Worm (Caenorhabditis elegans): ENCODE measurements around the gene W03C9.5.

The W03C9.5 gene

ce11 chrII:12006575-12007098 lies 39.3 kb upstream of the W03C9.5 start, which contains the start of gene mcm-2 (continued):
- TF ChIP-seq ets-5 (GFP tag; IDR thresholded peaks at IDR 0.05), result no peak
- TF ChIP-seq snu-23 (GFP tag; optimal IDR thresholded peaks at IDR 0.05), result peak; percentile 68
- no peak for TF ChIP-seq zag-1 (tag; optimal IDR thresholded peaks at IDR 0.05)
- no peak for TF ChIP-seq C04F5.9 (tag; optimal IDR thresholded peaks at IDR 0.05)

- TF ChIP-seq pqm-1 (tag; optimal IDR thresholded peaks at IDR 0.05) (no peak), ceh-8 (GFP tag; optimal IDR thresholded peaks at IDR 0.05) (no peak), aly-2 (tag; optimal IDR thresholded peaks at IDR 0.05) (no peak), ama-1 (optimal IDR thresholded peaks at IDR 0.05) (no peak), nhr-12 (tag; optimal IDR thresholded peaks at IDR 0.05) (no peak), alr-1 (tag; optimal IDR thresholded peaks at IDR 0.05; ENCODE audit: borderline replicate concordance) (no peak), nhr-77 (tag; optimal IDR thresholded peaks at IDR 0.05) (no peak), Y116A8C.19 (tag; optimal IDR thresholded peaks at IDR 0.05; ENCODE audit: borderline replicate concordance) (no peak), fkh-4 (tag; optimal IDR thresholded peaks at IDR 0.05; ENCODE audit: borderline replicate concordance) (no peak), grh-1 (GFP tag; IDR thresholded peaks at IDR 0.05) (no peak), unc-30 (tag; optimal IDR thresholded peaks at IDR 0.05) (no peak), nhr-19 (GFP tag; conservative IDR thresholded peaks at IDR 0.05) (no peak), jun-1 (tag; optimal IDR thresholded peaks at IDR 0.05) (no peak), sox-4 (tag; optimal IDR thresholded peaks at IDR 0.05) (no peak), nhr-11 (tag; optimal IDR thresholded peaks at IDR 0.05) (no peak), nhr-84 (tag; optimal IDR thresholded peaks at IDR 0.05) (no peak), elt-3 (tag; optimal IDR thresholded peaks at IDR 0.05) (no peak), mdl-1 (tag; optimal IDR thresholded peaks at IDR 0.05) (no peak)
These were observed 38.6 kb upstream of the W03C9.5 start for ce11 chrII:12005981-12006380.

DNA sequence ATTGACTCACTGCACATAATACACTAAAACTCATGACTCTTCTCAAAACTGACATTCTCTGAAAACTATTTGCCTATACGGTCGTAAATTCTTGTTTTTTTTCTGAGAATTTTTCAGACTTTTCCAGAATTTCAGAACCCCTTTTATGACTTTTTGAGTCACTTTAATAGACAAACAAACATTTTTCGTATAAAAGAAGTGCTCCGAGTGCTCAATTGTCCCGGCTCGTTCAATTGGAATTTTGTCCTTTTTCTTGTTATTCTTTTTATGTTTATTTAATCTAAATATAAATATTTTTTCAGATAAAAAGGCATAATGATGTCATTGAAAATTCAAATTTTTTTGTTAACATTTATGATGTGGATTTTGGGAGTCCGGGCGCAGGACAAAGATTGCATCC lies 31.6 kb upstream of the W03C9.5 start, which contains the start of gene Y17G7B.23:
Gene Y17G7B.23, plus strand, starts transcription at position 301 of the 400 bp plus-strand sequence.
- TF ChIP-seq isw-1 (GFP tag; IDR thresholded peaks at IDR 0.05) (no peak), hlh-4 (tag; optimal IDR thresholded peaks at IDR 0.05) (no peak), C16A3.4 (tag; optimal IDR thresholded peaks at IDR 0.05) (no peak), ceh-8 (GFP tag; optimal IDR thresholded peaks at IDR 0.05) (no peak), unc-98 (GFP tag; IDR thresholded peaks at IDR 0.05) (no peak), ets-5 (GFP tag; IDR thresholded peaks at IDR 0.05) (no peak), sox-4 (tag; optimal IDR thresholded peaks at IDR 0.05) (no peak), unc-30 (tag; optimal IDR thresholded peaks at IDR 0.05) (no peak), ama-1 (optimal IDR thresholded peaks at IDR 0.05) (no peak), pqm-1 (tag; optimal IDR thresholded peaks at IDR 0.05) (no peak), nhr-20 (tag; optimal IDR thresholded peaks at IDR 0.05) (no peak), pax-3 (tag; optimal IDR thresholded peaks at IDR 0.05) (no peak), aha-1 (tag; optimal IDR thresholded peaks at IDR 0.05) (no peak), ceh-88 (GFP tag; IDR thresholded peaks at IDR 0.05) (no peak)

- no peak for TF ChIP-seq C04F5.9 (tag; optimal IDR thresholded peaks at IDR 0.05)
- TF ChIP-seq aly-2 (tag; optimal IDR thresholded peaks at IDR 0.05), result no peak
- no peak for TF ChIP-seq fkh-8 (tag; optimal IDR thresholded peaks at IDR 0.05)
- no peak for TF ChIP-seq nhr-85 (tag)
- no peak for TF ChIP-seq nhr-76 (tag; optimal IDR thresholded peaks at IDR 0.05)
- TF ChIP-seq nhr-47 (tag; optimal IDR thresholded peaks at IDR 0.05), result no peak
- no peak for TF ChIP-seq pag-3 (tag; optimal IDR thresholded peaks at IDR 0.05; ENCODE audit: borderline replicate concordance, insufficient read depth)
- TF ChIP-seq nhr-20 (tag; optimal IDR thresholded peaks at IDR 0.05), result no peak
- TF ChIP-seq xbp-1 (tag; optimal IDR thresholded peaks at IDR 0.05), result no peak
- no peak for TF ChIP-seq fkh-4 (tag; optimal IDR thresholded peaks at IDR 0.05; ENCODE audit: borderline replicate concordance)
- TF ChIP-seq zag-1 (tag; optimal IDR thresholded peaks at IDR 0.05), result no peak
- no peak for TF ChIP-seq lin-15B (tag; optimal IDR thresholded peaks at IDR 0.05)
- TF ChIP-seq lin-13 (GFP tag; optimal IDR thresholded peaks at IDR 0.05), result no peak
- TF ChIP-seq unc-86 (tag; optimal IDR thresholded peaks at IDR 0.05), result no peak
- TF ChIP-seq aha-1 (tag; optimal IDR thresholded peaks at IDR 0.05), result no peak
- no peak for TF ChIP-seq elt-2 (tag; optimal IDR thresholded peaks at IDR 0.05)
These were observed 27.6 kb upstream of the W03C9.5 start for ce11 chrII:11994940-11995339.

Data from whole organism, L1 larva.